Fruit fly (Drosophila melanogaster) whole organism, prepupa: Measurements from ENCODE around the gene hry.

Experiments used
- CG10631 ChIP-seq: fragments of 200-800 bp; sonication (Bioruptor generic); optimal IDR thresholded peaks from 2 replicates; lab custom pipeline; 2016; ENCODE audit warnings: missing biosample characterization, missing genetic modification characterization
- CG11294 ChIP-seq: fragments of 200-800 bp; sonication (Bioruptor generic); IDR thresholded peaks from 2 replicates; pipeline ENCODE4 v1.3.6; 2022; ENCODE audit warnings: missing biosample characterization, missing genetic modification characterization
- CG11762 ChIP-seq: fragments of 200-800 bp; sonication (Bioruptor generic); optimal IDR thresholded peaks from 3 replicates; lab custom pipeline; 2016; ENCODE audit warnings: missing biosample characterization, missing genetic modification characterization; ENCODE audit not compliant: insufficient read depth
- CG11902 ChIP-seq: fragments of 200-800 bp; sonication (Bioruptor generic); optimal IDR thresholded peaks from 3 replicates; lab custom pipeline; 2016; ENCODE audit warnings: missing biosample characterization, missing genetic modification characterization
- CG15336 ChIP-seq: fragments of 200-800 bp; sonication (Bioruptor generic); IDR thresholded peaks from 2 replicates; pipeline ENCODE4 v1.3.6; 2022; ENCODE audit warnings: missing biosample characterization, missing genetic modification characterization
- CG31627 ChIP-seq: fragments of 200-800 bp; sonication (Bioruptor generic); optimal IDR thresholded peaks from 3 replicates; lab custom pipeline; 2016; ENCODE audit warnings: missing biosample characterization, missing genetic modification characterization
- CG32006 ChIP-seq: fragments of 200-800 bp; sonication (Bioruptor generic); optimal IDR thresholded peaks from 3 replicates; lab custom pipeline; 2017; ENCODE audit warnings: missing biosample characterization, mild to moderate bottlenecking, missing genetic modification characterization
- CG34406 ChIP-seq: fragments of 200-800 bp; sonication (Bioruptor generic); optimal IDR thresholded peaks from 3 replicates; lab custom pipeline; 2016; ENCODE audit warnings: missing biosample characterization, missing genetic modification characterization
- CG4318 ChIP-seq: fragments of 200-800 bp; sonication (Bioruptor generic); optimal IDR thresholded peaks from 3 replicates; lab custom pipeline; 2017; ENCODE audit warnings: missing biosample characterization, mild to moderate bottlenecking, missing genetic modification characterization
- CG6163 ChIP-seq: fragments of 200-800 bp; sonication (Bioruptor generic); IDR thresholded peaks from 3 replicates; pipeline ENCODE4 v1.3.6; 2022; ENCODE audit warnings: missing biosample characterization, missing genetic modification characterization
- CG6276 ChIP-seq: fragments of 200-800 bp; sonication (Bioruptor generic); optimal IDR thresholded peaks from 2 replicates; lab custom pipeline; 2017; ENCODE audit warnings: missing biosample characterization, mild to moderate bottlenecking, missing genetic modification characterization
- CG6792 ChIP-seq: fragments of 200-800 bp; sonication (Bioruptor generic); optimal IDR thresholded peaks from 3 replicates; lab custom pipeline; 2016; ENCODE audit warnings: missing biosample characterization, missing genetic modification characterization
- CG6808 ChIP-seq: fragments of 200-800 bp; sonication (Bioruptor generic); optimal IDR thresholded peaks from 3 replicates; lab custom pipeline; 2017; ENCODE audit warnings: missing biosample characterization, missing genetic modification characterization, mild to moderate bottlenecking, moderate library complexity, missing genetic modification reagents
- CG8119 ChIP-seq: fragments of 200-800 bp; sonication (Bioruptor generic); IDR thresholded peaks from 3 replicates; pipeline ENCODE4 v1.3.6; 2022; ENCODE audit warnings: missing biosample characterization, missing genetic modification characterization
- Eip78C ChIP-seq: fragments of 200-800 bp; sonication (Bioruptor generic); peaks from one replicate; lab custom pipeline; 2016; ENCODE audit warnings: missing biosample characterization, missing genetic modification characterization
- Ets21C ChIP-seq: fragments of 200-800 bp; sonication (Bioruptor generic); optimal IDR thresholded peaks from 3 replicates; lab custom pipeline; 2016; ENCODE audit warnings: missing biosample characterization, missing genetic modification characterization
- Ets96B ChIP-seq: fragments of 200-800 bp; optimal IDR thresholded peaks from 2 replicates; lab custom pipeline; 2019; ENCODE audit warnings: missing biosample characterization, mild to moderate bottlenecking, missing genetic modification characterization, moderate library complexity
- Gug ChIP-seq: fragments of 200-800 bp; sonication (Bioruptor generic); IDR thresholded peaks from 2 replicates; pipeline ENCODE4 v1.3.6; 2022; ENCODE audit warnings: missing biosample characterization, missing genetic modification characterization
- Hr39 ChIP-seq: fragments of 200-800 bp; sonication (Bioruptor generic); optimal IDR thresholded peaks from 2 replicates; lab custom pipeline; 2016; ENCODE audit warnings: missing biosample characterization, missing genetic modification characterization
- Hr4 ChIP-seq: fragments of 200-800 bp; sonication (Bioruptor generic); optimal IDR thresholded peaks from 3 replicates; lab custom pipeline; 2016; ENCODE audit warnings: missing biosample characterization, missing genetic modification characterization
- Sox15 ChIP-seq: fragments of 200-800 bp; sonication (Bioruptor generic); optimal IDR thresholded peaks from 3 replicates; lab custom pipeline; 2016; ENCODE audit warnings: missing biosample characterization, missing genetic modification characterization
- achi ChIP-seq: fragments of 200-800 bp; sonication (Bioruptor generic); optimal IDR thresholded peaks from 3 replicates; lab custom pipeline; 2016; ENCODE audit warnings: missing biosample characterization, missing genetic modification characterization
- acj6 ChIP-seq: fragments of 200-800 bp; sonication (Bioruptor generic); optimal IDR thresholded peaks from 3 replicates; lab custom pipeline; 2016; ENCODE audit warnings: missing biosample characterization, missing genetic modification characterization
- dac ChIP-seq: fragments of 200-800 bp; sonication (Bioruptor generic); optimal IDR thresholded peaks from 2 replicates; lab custom pipeline; 2017; ENCODE audit warnings: missing biosample characterization, mild to moderate bottlenecking, missing genetic modification characterization
- eg ChIP-seq: fragments of 200-800 bp; sonication (Bioruptor generic); IDR thresholded peaks from 3 replicates; pipeline ENCODE4 v1.3.6; 2022; ENCODE audit warnings: missing biosample characterization, missing genetic modification characterization
- esn ChIP-seq: fragments of 200-800 bp; sonication (Bioruptor generic); optimal IDR thresholded peaks from 2 replicates; lab custom pipeline; 2016; ENCODE audit warnings: missing biosample characterization, mild to moderate bottlenecking, missing genetic modification characterization, moderate library complexity
- fd59A ChIP-seq: fragments of 200-800 bp; sonication (Bioruptor generic); optimal IDR thresholded peaks from 2 replicates; lab custom pipeline; 2017; ENCODE audit warnings: missing biosample characterization, mild to moderate bottlenecking, missing genetic modification characterization, missing genetic modification reagents
- fkh ChIP-seq: fragments of 200-800 bp; sonication (Bioruptor generic); optimal IDR thresholded peaks from 3 replicates; lab custom pipeline; 2017; ENCODE audit warnings: missing biosample characterization, mild to moderate bottlenecking, missing genetic modification characterization, moderate library complexity
- net ChIP-seq: fragments of 200-800 bp; sonication (Bioruptor generic); optimal IDR thresholded peaks from 3 replicates; lab custom pipeline; 2016; ENCODE audit warnings: missing biosample characterization, missing genetic modification characterization
- ss ChIP-seq, 2 experiments: fragments of 200-800 bp; sonication (Bioruptor generic); optimal IDR thresholded peaks; 2 replicates in 1 of 2; 3 replicates in 1 of 2; lab custom pipeline; 2017 to 2018; ENCODE audit warnings: mild to moderate bottlenecking in 2 of 2, missing biosample characterization in 2 of 2, missing genetic modification characterization in 2 of 2, moderate library complexity in 1 of 2
- topi ChIP-seq: fragments of 200-800 bp; sonication (Bioruptor generic); optimal IDR thresholded peaks from 3 replicates; lab custom pipeline; 2016; ENCODE audit warnings: missing biosample characterization, missing genetic modification characterization
- vri ChIP-seq: fragments of 200-800 bp; sonication (Bioruptor generic); optimal IDR thresholded peaks from 3 replicates; lab custom pipeline; 2016; ENCODE audit warnings: missing biosample characterization, mild to moderate bottlenecking, missing genetic modification characterization

Gene hry

DNA sequence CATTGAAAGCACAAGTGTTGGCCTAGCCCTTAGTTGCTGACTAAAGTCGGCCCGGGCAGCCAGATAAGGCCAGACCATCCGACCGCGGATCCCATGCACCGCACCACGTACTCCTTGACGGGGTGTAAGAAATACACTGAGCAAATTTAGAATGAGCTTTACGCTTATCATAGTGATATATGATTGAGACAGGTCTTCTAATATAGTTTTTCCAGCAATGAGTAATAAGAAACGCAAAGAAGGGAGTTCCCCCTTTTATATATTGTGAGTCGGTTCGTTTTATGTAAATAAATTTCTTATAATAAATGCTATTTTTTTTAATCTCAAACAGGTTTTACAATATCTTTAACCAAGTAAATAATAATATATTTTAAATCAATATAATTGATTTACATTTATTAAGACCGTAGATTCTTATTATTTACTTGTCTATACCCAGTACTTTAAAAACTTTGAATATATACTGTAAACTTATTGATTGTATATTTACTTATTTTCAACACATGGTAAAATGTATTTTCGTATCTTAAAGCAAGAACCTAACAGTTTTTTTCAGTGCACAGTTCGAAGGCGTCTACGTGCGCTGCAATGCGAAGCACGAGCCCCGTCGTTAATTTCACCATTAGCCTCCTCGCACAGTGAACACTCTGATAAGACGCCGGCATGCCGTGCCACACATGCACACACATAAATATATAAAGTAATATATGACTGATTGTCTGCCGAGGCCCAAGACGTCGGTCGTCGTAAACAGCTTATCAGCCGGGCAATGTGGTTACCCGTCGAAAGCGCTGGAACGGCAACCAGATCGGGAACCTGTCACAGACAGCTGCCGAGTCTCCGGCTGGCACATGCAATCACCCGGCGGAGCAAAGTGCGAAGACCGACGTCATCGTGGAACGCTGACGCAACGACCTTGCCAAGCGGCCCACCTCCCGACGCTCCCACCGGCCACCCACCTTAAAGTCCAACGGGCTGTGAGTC, 16.6 kb downstream of the hry start (continued):
- peak; percentile 56 for TF ChIP-seq eg
- TF ChIP-seq net (GFP tag; lab: Kevin White, UChicago) = peak; percentile 51
- TF ChIP-seq CG4318 (GFP tag; lab: Kevin White, UChicago) = peak; percentile 68
- TF ChIP-seq Hr39 (GFP tag; lab: Kevin White, UChicago) = peak; percentile 10
- TF ChIP-seq ss (GFP tag; optimal IDR thresholded peaks at IDR 0.05; lab: Kevin White, UChicago) = peak; percentile 82 to 83
- TF ChIP-seq CG11294 = no peak
- TF ChIP-seq acj6 (GFP tag; lab: Kevin White, UChicago) = peak; percentile 24
- TF ChIP-seq CG6276 (GFP tag; lab: Kevin White, UChicago) = peak; percentile 56
- peak; percentile 64 for TF ChIP-seq CG6808
- no peak for TF ChIP-seq Ets21C (GFP tag; lab: Kevin White, UChicago)
- TF ChIP-seq CG10631 (GFP tag; lab: Kevin White, UChicago) = peak; percentile 61
- peak; percentile 73 for TF ChIP-seq esn (GFP tag; lab: Kevin White, UChicago)
- TF ChIP-seq achi = peak; percentile 45
- peak; percentile 33 for TF ChIP-seq Hr4 (GFP tag; lab: Kevin White, UChicago)
- TF ChIP-seq fkh (GFP tag; lab: Kevin White, UChicago) = peak; percentile 22
- TF ChIP-seq CG31627 (GFP tag; lab: Kevin White, UChicago) = peak; percentile 4
- TF ChIP-seq Ets96B (tag; lab: Kevin White, UChicago) = peak; percentile 19
- TF ChIP-seq topi (GFP tag; lab: Kevin White, UChicago) = peak; percentile 12
- no peak for TF ChIP-seq CG11762 (GFP tag; lab: Kevin White, UChicago)
- TF ChIP-seq dac (GFP tag; lab: Kevin White, UChicago) = peak; percentile 11
- 0 out of 2 replicates have a peak, but pooled peaks have one; percentile 29 for TF ChIP-seq CG15336 (GFP tag; lab: Robert Waterston, UW)
- TF ChIP-seq fd59A (GFP tag; lab: Kevin White, UChicago) = no peak
- peak; percentile 73 for TF ChIP-seq CG34406 (GFP tag; lab: Kevin White, UChicago)
- TF ChIP-seq, all 60 proteins: peak for 48

DNA sequence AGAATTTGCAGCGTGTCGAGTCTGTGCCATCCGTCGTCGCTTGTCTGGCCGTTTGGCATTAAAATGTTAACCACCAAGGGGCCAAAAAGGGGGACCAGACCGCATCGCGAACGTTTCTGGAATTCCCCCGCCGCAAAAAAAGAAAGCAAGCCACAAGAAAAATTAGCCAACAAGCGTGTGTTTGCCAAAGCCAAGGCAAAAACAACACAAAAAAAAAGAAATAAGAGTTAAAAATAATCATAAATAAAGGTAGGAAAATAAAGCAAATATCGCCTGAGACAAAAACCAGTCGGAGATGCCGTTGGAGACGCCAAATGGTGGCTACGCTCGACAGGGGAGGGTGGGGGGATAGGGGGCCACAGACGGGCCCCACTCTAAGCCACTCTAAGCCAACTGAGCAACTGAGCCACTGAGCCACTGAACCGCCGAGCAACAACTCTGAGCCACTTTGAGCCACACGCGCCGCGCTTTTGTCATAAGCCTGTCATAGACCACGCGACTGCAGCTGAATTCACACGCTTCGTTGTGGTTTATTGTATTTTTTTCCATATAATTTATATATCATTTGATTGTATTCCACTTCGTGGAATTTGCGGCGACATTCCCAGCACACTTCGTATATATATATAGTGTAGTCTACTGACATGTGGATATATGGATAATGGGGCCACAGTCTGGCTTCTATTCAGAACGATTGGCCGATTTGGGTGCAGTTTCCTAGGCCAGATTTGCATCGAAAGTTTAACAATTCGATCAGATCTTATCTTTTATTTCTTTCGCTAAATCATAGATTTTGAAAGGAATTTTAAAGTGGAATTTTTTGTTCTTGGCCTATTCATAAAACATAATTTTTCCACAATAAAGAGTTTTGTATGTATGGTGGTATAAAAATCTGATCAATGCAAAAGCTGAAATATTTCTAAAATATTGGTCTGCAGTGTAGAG, 18.3 kb downstream of the hry start:
- TF ChIP-seq dac (GFP tag; lab: Kevin White, UChicago) (peak; percentile 33), CG6276 (GFP tag; lab: Kevin White, UChicago) (peak; percentile 85), CG15336 (GFP tag; lab: Robert Waterston, UW) (peak; percentile 68), fd59A (GFP tag; lab: Kevin White, UChicago) (no peak), Gug (GFP tag; lab: Robert Waterston, UW) (no peak), CG6792 (GFP tag; lab: Kevin White, UChicago) (no peak), Eip78C (peak; percentile 50), vri (GFP tag; lab: Kevin White, UChicago) (no peak), Ets96B (tag; lab: Kevin White, UChicago) (no peak), CG32006 (GFP tag; lab: Kevin White, UChicago) (peak; percentile 39), eg (peak; percentile 71), CG8119 (GFP tag; lab: Robert Waterston, UW) (peak; percentile 72), fkh (GFP tag; lab: Kevin White, UChicago) (peak; percentile 43), Hr39 (GFP tag; lab: Kevin White, UChicago) (no peak), CG11762 (GFP tag; lab: Kevin White, UChicago) (no peak), CG6163 (GFP tag; lab: Robert Waterston, UW) (0 out of 3 replicates have a peak, but pooled peaks have one; percentile 32), Sox15 (GFP tag; lab: Kevin White, UChicago) (no peak), CG11902 (no peak)
